Fruit fly (Drosophila melanogaster) whole organism, wandering third instar larva: ENCODE results near the gene CG7728.

Experiments used
- Abd-B ChIP-seq: fragments of >200 bp; optimal IDR thresholded peaks from 2 replicates; lab custom pipeline; 2017; ENCODE audit warnings: missing biosample characterization, missing genetic modification characterization
- CG9705 ChIP-seq: fragments of 200-800 bp; sonication (Bioruptor generic); optimal IDR thresholded peaks from 2 replicates; lab custom pipeline; 2018; ENCODE audit warnings: missing biosample characterization, mild to moderate bottlenecking, missing genetic modification characterization
- Hr78 ChIP-seq: fragments of >200 bp; optimal IDR thresholded peaks from 2 replicates; lab custom pipeline; 2017; ENCODE audit warnings: missing biosample characterization, missing genetic modification characterization
- Mio ChIP-seq: sonication (Bioruptor generic); optimal IDR thresholded peaks from 2 replicates; lab custom pipeline; 2016; ENCODE audit warnings: missing biosample characterization, missing genetic modification characterization
- Rel ChIP-seq, 2 experiments: fragments of 200-800 bp; sonication (Bioruptor generic) in 1 of 2; optimal IDR thresholded peaks; 2 replicates in 1 of 2; 3 replicates in 1 of 2; lab custom pipeline; 2016 to 2019; ENCODE audit warnings: mild to moderate bottlenecking in 2 of 2, missing biosample characterization in 2 of 2, missing genetic modification characterization in 2 of 2, moderate library complexity in 1 of 2
- Sp1 ChIP-seq: fragments of 200-800 bp; sonication (Bioruptor generic); optimal IDR thresholded peaks from 3 replicates; lab custom pipeline; 2019; ENCODE audit warnings: missing biosample characterization, mild to moderate bottlenecking, missing genetic modification characterization, moderate library complexity
- br ChIP-seq: fragments of 200-800 bp; sonication (Bioruptor generic); optimal IDR thresholded peaks from 2 replicates; lab custom pipeline; 2016; ENCODE audit warnings: missing biosample characterization, missing genetic modification characterization
- dmrt93B ChIP-seq: fragments of 200-800 bp; sonication (Bioruptor generic); optimal IDR thresholded peaks from 2 replicates; lab custom pipeline; 2018; ENCODE audit warnings: missing biosample characterization, mild to moderate bottlenecking, missing genetic modification characterization
- h ChIP-seq: fragments of 200-800 bp; sonication (Bioruptor generic); optimal IDR thresholded peaks from 3 replicates; lab custom pipeline; 2016; ENCODE audit warnings: missing biosample characterization, mild to moderate bottlenecking, missing genetic modification characterization
- jim ChIP-seq: fragments of 175-275, 200-325 bp; sonication (Bioruptor generic); optimal IDR thresholded peaks from 2 replicates; lab custom pipeline; 2016; ENCODE audit warnings: missing biosample characterization, mild to moderate bottlenecking, missing genetic modification characterization
- sage ChIP-seq: fragments of 200-800 bp; sonication (Bioruptor generic); optimal IDR thresholded peaks from 2 replicates; lab custom pipeline; 2016; ENCODE audit warnings: missing biosample characterization, mild to moderate bottlenecking, missing genetic modification characterization
- sv ChIP-seq: fragments of 200-800 bp; sonication (Bioruptor generic); optimal IDR thresholded peaks from 3 replicates; lab custom pipeline; 2016; ENCODE audit warnings: missing biosample characterization, missing genetic modification characterization
- usp ChIP-seq: fragments of >200 bp; optimal IDR thresholded peaks from 2 replicates; lab custom pipeline; 2017; ENCODE audit warnings: missing biosample characterization, missing genetic modification characterization

The CG7728 gene

dm6 chr3L:17055467-17055877 lies 39.1 kb downstream of the CG7728 start, which contains the start of gene CG7724:
TSS of gene CG7724 (plus strand) at chr3L:17055613.
- no peak for TF ChIP-seq jim (GFP tag; lab: Kevin White, UChicago)
- TF ChIP-seq Mio (GFP tag; lab: Kevin White, UChicago) = no peak
- TF ChIP-seq sage (GFP tag; lab: Kevin White, UChicago) = no peak
- TF ChIP-seq br (GFP tag; lab: Kevin White, UChicago) = no peak
- no peak for TF ChIP-seq sv (GFP tag; lab: Kevin White, UChicago)
- no peak for TF ChIP-seq CG9705 (GFP tag; lab: Kevin White, UChicago)
- TF ChIP-seq dmrt93B (GFP tag; lab: Kevin White, UChicago) = no peak
- no peak for TF ChIP-seq h (GFP tag; lab: Kevin White, UChicago)
- no peak for TF ChIP-seq Abd-B (GFP tag; lab: Kevin White, UChicago)
- TF ChIP-seq usp (GFP tag; lab: Kevin White, UChicago) = no peak
- no peak for TF ChIP-seq Hr78 (GFP tag; lab: Kevin White, UChicago)
- TF ChIP-seq Sp1 = no peak
- no peak for TF ChIP-seq Rel (GFP tag; optimal IDR thresholded peaks at IDR 0.05; lab: Kevin White, UChicago)
- no peak for TF ChIP-seq Rel (tag; optimal IDR thresholded peaks at IDR 0.05; lab: Kevin White, UChicago)
